Fruit fly (Drosophila melanogaster): Measurements from ENCODE around the gene Nfs1.

dm6 chr2L:12002051-12002450 is 2.6 kb downstream of the Nfs1 start, which contains the start of gene Hacd1:
- TF ChIP-seq EcR (GFP tag; optimal IDR thresholded peaks at IDR 0.05) (no peak), CG12605 (GFP tag; IDR thresholded peaks at IDR 0.05) (no peak), CG4496 (GFP tag; IDR thresholded peaks at IDR 0.05) (no peak), Ets98B (GFP tag; IDR thresholded peaks at IDR 0.05) (no peak), CG9948 (tag; optimal IDR thresholded peaks at IDR 0.05) (no peak), Pif1A (GFP tag; optimal IDR thresholded peaks at IDR 0.05) (no peak), CG13204 (GFP tag; optimal IDR thresholded peaks at IDR 0.05) (no peak), CG10348 (GFP tag; IDR thresholded peaks at IDR 0.05) (no peak), Snoo (tag; optimal IDR thresholded peaks at IDR 0.05) (no peak), CG32121 (GFP tag; IDR thresholded peaks at IDR 0.05) (no peak), fd96Ca (GFP tag; IDR thresholded peaks at IDR 0.05) (no peak), gl (tag; optimal IDR thresholded peaks at IDR 0.05) (no peak), CG14655 (GFP tag; optimal IDR thresholded peaks at IDR 0.05) (no peak)

All from whole organism, pupa.